Worm (Caenorhabditis elegans): ENCODE results near the gene col-38.
A peak's percentile ranks its signal among the peaks of the same experiment; 100 is the strongest.

ce11 chrII:8569038-8569977 is at the start of gene col-38, which contains the start of gene rpl-5:
- TF ChIP-seq dao-5 (tag; optimal IDR thresholded peaks at IDR 0.05): no peak
- TF ChIP-seq W03F9.2 (tag; optimal IDR thresholded peaks at IDR 0.05): peak; percentile 97
